Comparison of ENCODE assay signal across 1 fruit fly cellular context in the genomic region with DNA sequence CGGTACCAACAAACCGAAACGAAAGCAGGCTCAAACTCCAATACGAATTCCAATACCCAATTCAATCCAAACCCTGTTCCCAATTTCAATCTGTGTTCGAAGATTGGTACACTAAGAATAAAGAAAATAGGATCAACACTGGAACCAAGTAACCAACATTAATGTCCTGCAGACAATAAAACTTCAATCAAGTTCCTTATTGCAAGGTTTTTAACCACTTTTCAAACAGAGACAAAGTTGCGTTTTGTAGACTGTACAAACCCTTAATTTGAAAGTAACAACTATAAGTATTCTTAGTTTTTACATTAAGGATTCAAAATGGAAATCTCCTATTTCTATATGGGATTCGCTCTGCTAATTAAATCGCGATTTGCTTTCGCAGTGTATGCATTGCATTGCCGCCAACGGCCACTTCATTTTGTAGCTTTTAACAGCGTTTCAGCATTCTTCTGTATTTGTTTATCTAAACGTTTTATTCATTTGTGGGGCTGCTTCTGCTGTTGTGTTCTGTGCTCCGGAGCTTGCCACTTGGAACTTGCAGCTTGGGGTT.
TF ChIP-seq lines count a peak whose summit lies in the region.

No protein-coding gene starts in this region.

TF ChIP-seq in whole organism, prepupa, 60 proteins besides CTCF, POLR2A, EP300 and RAD21 (continued from another document):
- no peak for TF ChIP-seq dsx (GFP tag; optimal IDR thresholded peaks at IDR 0.05; lab: Kevin White, UChicago; ENCODE audit: poor library complexity, severe bottlenecking)
- no peak for TF ChIP-seq vri (GFP tag; optimal IDR thresholded peaks at IDR 0.05; lab: Kevin White, UChicago)
- TF ChIP-seq CG31627 (GFP tag; optimal IDR thresholded peaks at IDR 0.05; lab: Kevin White, UChicago): peak; percentile 42
- peak; percentile 36 for TF ChIP-seq Hr39 (GFP tag; optimal IDR thresholded peaks at IDR 0.05; lab: Kevin White, UChicago)
- TF ChIP-seq ss (GFP tag; optimal IDR thresholded peaks at IDR 0.05; lab: Kevin White, UChicago): no peak
- no peak for TF ChIP-seq fd59A (GFP tag; optimal IDR thresholded peaks at IDR 0.05; lab: Kevin White, UChicago)
- TF ChIP-seq Ets96B (tag; optimal IDR thresholded peaks at IDR 0.05; lab: Kevin White, UChicago): no peak
- no peak for TF ChIP-seq CG8319 (GFP tag; optimal IDR thresholded peaks at IDR 0.05; lab: Kevin White, UChicago)
- TF ChIP-seq CG8119 (GFP tag; IDR thresholded peaks at IDR 0.05; lab: Robert Waterston, UW): peak; percentile 42
- TF ChIP-seq pdm3 (GFP tag; optimal IDR thresholded peaks at IDR 0.05; lab: Kevin White, UChicago): peak; percentile 25
